Worm (Caenorhabditis elegans): ENCODE data around the gene C52B9.4.

Gene C52B9.4

DNA sequence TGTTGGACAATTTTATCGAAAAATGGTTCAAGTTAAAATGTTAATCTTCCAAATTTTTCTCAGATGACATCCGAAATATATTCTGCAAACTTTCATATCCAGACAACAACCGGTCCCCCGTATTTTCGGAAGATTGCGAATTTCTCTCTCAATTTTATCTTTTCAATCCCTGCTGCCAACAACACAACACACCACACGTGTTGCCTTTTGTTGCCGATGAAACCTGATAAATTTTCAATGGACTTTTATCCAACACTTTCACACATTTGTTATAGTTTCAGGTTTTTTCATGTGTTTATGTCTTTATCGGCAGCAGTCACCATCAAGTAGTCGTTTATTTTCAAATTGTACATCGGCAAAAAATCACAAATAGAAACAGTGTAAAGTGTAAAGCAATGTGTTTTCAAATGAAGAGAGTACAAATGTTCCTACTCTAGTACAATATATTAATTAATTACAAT is 14.2 kb upstream of the C52B9.4 start (continued):
- no peak for TF ChIP-seq madf-8 (GFP tag; conservative IDR thresholded peaks at IDR 0.05)
- TF ChIP-seq lin-54 (GFP tag; optimal IDR thresholded peaks at IDR 0.05) = no peak
- TF ChIP-seq snpc-4 (GFP tag; optimal IDR thresholded peaks at IDR 0.05) = no peak
- no peak for TF ChIP-seq snpc-4 (tag; optimal IDR thresholded peaks at IDR 0.05)
- no peak for TF ChIP-seq lsy-27 (tag; optimal IDR thresholded peaks at IDR 0.05; ENCODE audit: borderline replicate concordance, insufficient read depth)
- TF ChIP-seq B0035.1 (tag; optimal IDR thresholded peaks at IDR 0.05) = no peak
- no peak for TF ChIP-seq nfya-2 (GFP tag; IDR thresholded peaks at IDR 0.05)
- no peak for TF ChIP-seq nfya-1 (tag; optimal IDR thresholded peaks at IDR 0.05; ENCODE audit: borderline replicate concordance, insufficient read depth)
- TF ChIP-seq ceh-91 (GFP tag; IDR thresholded peaks at IDR 0.05) = no peak
- peak; percentile 86 for TF ChIP-seq B0336.3 (GFP tag; IDR thresholded peaks at IDR 0.05)
- peak; percentile 24 for TF ChIP-seq ztf-26 (tag; optimal IDR thresholded peaks at IDR 0.05)
- TF ChIP-seq hmg-1.2 (GFP tag; IDR thresholded peaks at IDR 0.05) = no peak
- no peak for TF ChIP-seq athp-1 (tag; optimal IDR thresholded peaks at IDR 0.05)
- no peak for TF ChIP-seq mcd-1 (GFP tag; IDR thresholded peaks at IDR 0.05)
- no peak for TF ChIP-seq rec-8 (tag; optimal IDR thresholded peaks at IDR 0.05)
- no peak for TF ChIP-seq F33H1.4 (GFP tag; IDR thresholded peaks at IDR 0.05)
- TF ChIP-seq ztf-28 (GFP tag; IDR thresholded peaks at IDR 0.05) = no peak
- TF ChIP-seq attf-6 (GFP tag; IDR thresholded peaks at IDR 0.05) = no peak
- TF ChIP-seq lin-26 (GFP tag; IDR thresholded peaks at IDR 0.05) = 0 out of 2 replicates have a peak, but pooled peaks have one; percentile 12
- TF ChIP-seq aptf-3 (GFP tag; IDR thresholded peaks at IDR 0.05) = no peak
- TF ChIP-seq F22D6.2 (tag; optimal IDR thresholded peaks at IDR 0.05) = no peak
- TF ChIP-seq atf-7 (tag; optimal IDR thresholded peaks at IDR 0.05) = peak; percentile 40
- TF ChIP-seq ets-4 (GFP tag; optimal IDR thresholded peaks at IDR 0.05) = no peak
- 0 out of 2 replicates have a peak, but pooled peaks have one; percentile 4 for TF ChIP-seq let-526 (GFP tag; IDR thresholded peaks at IDR 0.05)
- TF ChIP-seq ZK185.1 (tag; optimal IDR thresholded peaks at IDR 0.05; ENCODE audit: poor library complexity, severe bottlenecking) = no peak
- no peak for TF ChIP-seq nhr-27 (tag; optimal IDR thresholded peaks at IDR 0.05)
- TF ChIP-seq tbp1 (GFP tag; optimal IDR thresholded peaks at IDR 0.05) = peak; percentile 49
- TF ChIP-seq chd-7 (tag; optimal IDR thresholded peaks at IDR 0.05) = peak; percentile 46
- no peak for TF ChIP-seq F55B11.4 (tag; optimal IDR thresholded peaks at IDR 0.05; ENCODE audit: borderline replicate concordance, insufficient read depth)
- TF ChIP-seq sptf-2 (GFP tag; optimal IDR thresholded peaks at IDR 0.05) = no peak
- TF ChIP-seq F23B12.7 (tag; optimal IDR thresholded peaks at IDR 0.05; ENCODE audit: insufficient read depth) = no peak
- no peak for TF ChIP-seq F37B4.10 (GFP tag; IDR thresholded peaks at IDR 0.05)
- TF ChIP-seq Y53F4B.3 (GFP tag; IDR thresholded peaks at IDR 0.05) = no peak
- 0 out of 2 replicates have a peak, but pooled peaks have one; percentile 46 for TF ChIP-seq lir-1 (GFP tag; conservative IDR thresholded peaks at IDR 0.05)
- TF ChIP-seq snpc-1.1 (tag; optimal IDR thresholded peaks at IDR 0.05; ENCODE audit: insufficient read depth) = no peak
- no peak for TF ChIP-seq die-1 (tag; optimal IDR thresholded peaks at IDR 0.05)
- no peak for TF ChIP-seq efl-1 (GFP tag; optimal IDR thresholded peaks at IDR 0.05)
- peak; percentile 49 for TF ChIP-seq tlf-1 (GFP tag; optimal IDR thresholded peaks at IDR 0.05)
- 0 out of 2 replicates have a peak, but pooled peaks have one; percentile 10 for TF ChIP-seq K11D2.4 (GFP tag; IDR thresholded peaks at IDR 0.05)
- 0 out of 2 replicates have a peak, but pooled peaks have one; percentile 38 for TF ChIP-seq madf-3 (GFP tag; IDR thresholded peaks at IDR 0.05)
- peak; percentile 65 for TF ChIP-seq dox-1 (GFP tag; IDR thresholded peaks at IDR 0.05)
- no peak for TF ChIP-seq mel-28 (tag; optimal IDR thresholded peaks at IDR 0.05; ENCODE audit: borderline replicate concordance)
- TF ChIP-seq ama-1 (optimal IDR thresholded peaks at IDR 0.05) = peak; percentile 46
- TF ChIP-seq ama-1 (GFP tag; optimal IDR thresholded peaks at IDR 0.05) = no peak
- TF ChIP-seq gei-17 (GFP tag; optimal IDR thresholded peaks at IDR 0.05) = peak; percentile 38
- no peak for TF ChIP-seq ztf-3 (GFP tag; optimal IDR thresholded peaks at IDR 0.05)
- no peak for TF ChIP-seq madf-10 (tag; optimal IDR thresholded peaks at IDR 0.05)
- peak; percentile 18 for TF ChIP-seq nhr-90 (tag; optimal IDR thresholded peaks at IDR 0.05)

Measured in whole organism, young adult.